Worm (Caenorhabditis elegans) whole organism, mixed stage, embryonic: ENCODE data around the gene ZK673.5.

ENCODE experiments used
- blmp-1 ChIP-seq: fragments of 150-350 bp; optimal IDR thresholded peaks from 2 replicates; lab custom pipeline; 2014; ENCODE audit warnings: missing biosample characterization, missing genetic modification characterization
- ces-1 ChIP-seq: fragments of 150-350 bp; optimal IDR thresholded peaks from 2 replicates; lab custom pipeline; 2014; ENCODE audit warnings: missing biosample characterization, missing genetic modification reagents, missing genetic modification characterization
- hlh-1 ChIP-seq: fragments of 150-350 bp; optimal IDR thresholded peaks from 2 replicates; lab custom pipeline; 2014; ENCODE audit warnings: missing biosample characterization, missing genetic modification reagents, missing genetic modification characterization
- lin-13 ChIP-seq: fragments of 150-350 bp; optimal IDR thresholded peaks from 2 replicates; lab custom pipeline; 2014; ENCODE audit warnings: missing biosample characterization, missing genetic modification characterization
- mab-5 ChIP-seq: fragments of 150-350 bp; optimal IDR thresholded peaks from 2 replicates; lab custom pipeline; 2014; ENCODE audit warnings: missing biosample characterization, missing genetic modification characterization
- nhr-12 ChIP-seq: fragments of 150-350 bp; optimal IDR thresholded peaks from 2 replicates; lab custom pipeline; 2014; ENCODE audit warnings: missing biosample characterization, missing genetic modification characterization
- nhr-237 ChIP-seq: fragments of 150-350 bp; optimal IDR thresholded peaks from 2 replicates; lab custom pipeline; 2014; ENCODE audit warnings: missing biosample characterization, missing genetic modification characterization
- nhr-28 ChIP-seq: fragments of 150-350 bp; optimal IDR thresholded peaks from 2 replicates; lab custom pipeline; 2014; ENCODE audit warnings: missing biosample characterization, missing genetic modification characterization
- pha-4 ChIP-seq: fragments of 150-350 bp; optimal IDR thresholded peaks from 2 replicates; lab custom pipeline; 2018; ENCODE audit warnings: missing biosample characterization, missing genetic modification reagents, missing genetic modification characterization
- snpc-4 ChIP-seq: fragments of 150-350 bp; optimal IDR thresholded peaks from 2 replicates; lab custom pipeline; 2014; ENCODE audit warnings: missing biosample characterization, missing genetic modification characterization
- ztf-11 ChIP-seq: fragments of 150-350 bp; optimal IDR thresholded peaks from 2 replicates; lab custom pipeline; 2014; ENCODE audit warnings: missing biosample characterization, missing genetic modification characterization

ce11 chrII:10470159-10470558 lies 8.9 kb downstream of the ZK673.5 start, which contains the start of gene clec-143:
- TF ChIP-seq ces-1 (GFP tag; lab: Kevin White, UChicago) (no peak), pha-4 (tag; lab: Kevin White, UChicago) (no peak), mab-5 (no peak), snpc-4 (tag; lab: Kevin White, UChicago) (no peak), hlh-1 (no peak), nhr-28 (tag; lab: Kevin White, UChicago) (no peak), nhr-237 (tag; lab: Kevin White, UChicago) (no peak), nhr-12 (tag; lab: Kevin White, UChicago) (no peak), blmp-1 (tag; lab: Kevin White, UChicago) (no peak), ztf-11 (no peak), lin-13 (no peak)
